Worm (Caenorhabditis elegans) whole organism, mixed stage, embryonic: Measurements from ENCODE around the gene Y53F4B.11.
A peak's percentile ranks its signal among the peaks of the same experiment; 100 is the strongest.

ENCODE experiments used
- elt-3 ChIP-seq: fragments of 150-350 bp; optimal IDR thresholded peaks from 2 replicates; lab custom pipeline; 2014; ENCODE audit warnings: missing biosample characterization, missing genetic modification characterization
- lin-13 ChIP-seq: fragments of 150-350 bp; optimal IDR thresholded peaks from 2 replicates; lab custom pipeline; 2014; ENCODE audit warnings: missing biosample characterization, missing genetic modification characterization
- lsy-2 ChIP-seq: fragments of 150-350 bp; optimal IDR thresholded peaks from 2 replicates; lab custom pipeline; 2014; ENCODE audit warnings: missing biosample characterization, missing genetic modification characterization
- nhr-12 ChIP-seq: fragments of 150-350 bp; optimal IDR thresholded peaks from 2 replicates; lab custom pipeline; 2014; ENCODE audit warnings: missing biosample characterization, missing genetic modification characterization
- nhr-237 ChIP-seq: fragments of 150-350 bp; optimal IDR thresholded peaks from 2 replicates; lab custom pipeline; 2014; ENCODE audit warnings: missing biosample characterization, missing genetic modification characterization
- nhr-76 ChIP-seq: sonication (generic microtip); optimal IDR thresholded peaks from 2 replicates; lab custom pipeline; 2017; ENCODE audit warnings: missing biosample characterization, missing genetic modification characterization
- pha-4 ChIP-seq: fragments of 150-350 bp; optimal IDR thresholded peaks from 2 replicates; lab custom pipeline; 2018; ENCODE audit warnings: missing biosample characterization, missing genetic modification reagents, missing genetic modification characterization
- snpc-4 ChIP-seq: fragments of 150-350 bp; optimal IDR thresholded peaks from 2 replicates; lab custom pipeline; 2014; ENCODE audit warnings: missing biosample characterization, missing genetic modification characterization

DNA sequence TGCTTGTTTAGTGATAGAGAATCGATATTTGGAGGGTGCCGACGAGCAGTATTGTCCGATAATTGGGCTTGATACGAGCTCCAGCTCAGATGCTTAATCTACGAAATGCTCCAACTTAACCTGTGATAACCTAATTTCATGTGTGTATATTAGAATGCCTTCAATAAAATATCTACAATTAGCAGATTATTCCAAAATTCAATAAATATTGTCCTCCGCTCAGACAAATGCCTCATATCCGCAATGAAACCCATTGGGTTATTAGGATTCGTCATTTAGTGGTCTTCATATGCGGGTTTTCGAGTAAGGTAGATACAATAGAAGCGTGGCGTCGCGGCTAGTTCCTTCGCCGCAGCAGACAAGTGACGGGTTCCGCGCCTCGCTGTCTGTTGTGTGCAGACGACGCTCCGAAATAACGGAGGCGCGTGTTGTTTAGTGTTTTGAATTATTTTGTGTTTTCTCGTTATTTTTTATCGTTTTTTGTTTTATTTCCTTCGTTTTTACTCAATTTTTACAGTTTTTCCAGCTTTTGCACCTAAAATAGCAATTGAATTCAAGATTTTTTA lies 15.1 kb downstream of the Y53F4B.11 start, which contains the start of gene cmtr-1:
- TF ChIP-seq nhr-12 (tag; lab: Kevin White, UChicago): peak; percentile 65
- TF ChIP-seq lin-13 (tag; lab: Kevin White, UChicago): peak; percentile 94
- no peak for TF ChIP-seq elt-3 (tag; lab: Kevin White, UChicago)
- no peak for TF ChIP-seq snpc-4
- TF ChIP-seq nhr-76 (tag; lab: Kevin White, UChicago): no peak
- TF ChIP-seq lsy-2: peak; percentile 80
- peak; percentile 97 for TF ChIP-seq pha-4 (tag; lab: Kevin White, UChicago)
- peak; percentile 58 for TF ChIP-seq nhr-237 (tag; lab: Kevin White, UChicago)
